Worm (Caenorhabditis elegans): Measurements from ENCODE around the gene emb-27.

emb-27 gene

DNA sequence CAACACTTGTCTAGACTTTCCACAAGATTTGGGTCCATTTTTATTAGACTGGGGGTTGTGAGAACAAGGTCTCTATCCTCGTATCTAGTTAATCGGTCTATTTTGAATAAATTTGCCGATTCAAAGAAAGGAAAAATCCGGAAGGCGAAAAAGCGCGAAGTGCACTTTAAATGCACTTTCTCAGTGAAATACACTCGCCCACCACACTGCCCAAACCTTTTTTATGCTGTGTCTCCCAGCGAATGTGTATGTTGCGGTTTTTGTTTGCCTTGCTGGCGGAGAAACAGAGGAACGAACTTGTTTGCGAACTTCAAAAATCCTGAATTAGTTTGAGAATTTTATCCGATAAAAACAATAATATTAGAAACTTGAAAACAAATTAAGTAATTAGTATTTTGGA is 31.2 kb downstream of the emb-27 start:
- no peak for TF ChIP-seq cnd-1 (tag; optimal IDR thresholded peaks at IDR 0.05)
- no peak for TF ChIP-seq unc-62 (GFP tag; optimal IDR thresholded peaks at IDR 0.05)
- no peak for TF ChIP-seq blmp-1 (tag; optimal IDR thresholded peaks at IDR 0.05)
- no peak for TF ChIP-seq ceh-43 (GFP tag; optimal IDR thresholded peaks at IDR 0.05)

DNA sequence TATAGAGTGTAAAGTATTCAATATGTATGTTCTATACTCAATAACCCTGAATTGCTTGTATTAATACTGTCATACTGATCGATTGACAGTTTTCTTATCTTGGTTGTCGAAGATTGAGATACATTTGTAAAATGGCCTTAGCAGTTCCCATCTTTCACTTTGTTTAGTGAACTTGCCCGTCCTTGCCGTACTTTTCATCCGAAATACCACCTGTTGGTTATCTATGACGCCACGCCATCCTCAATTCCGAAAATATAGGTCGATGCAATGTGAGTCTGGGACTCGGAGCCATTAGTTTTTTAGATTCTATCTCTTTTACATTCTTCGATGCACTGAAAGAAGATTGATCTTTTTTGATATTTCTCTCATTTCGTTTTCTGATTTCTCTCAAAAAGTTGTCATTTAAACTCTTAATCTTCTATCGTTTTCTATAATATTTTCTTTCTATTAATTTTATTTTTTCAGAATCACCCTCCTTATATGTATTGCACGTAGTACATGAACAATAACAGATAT is 32.4 kb downstream of the emb-27 start, which contains the start of gene ulp-4:
Gene ulp-4, plus strand, starts transcription at position 466 of the 516 bp plus-strand sequence.
- TF ChIP-seq hlh-1 (tag; optimal IDR thresholded peaks at IDR 0.05) (peak; percentile 16), nhr-2 (tag; optimal IDR thresholded peaks at IDR 0.05) (no peak), ceh-39 (tag; optimal IDR thresholded peaks at IDR 0.05) (no peak)

DNA sequence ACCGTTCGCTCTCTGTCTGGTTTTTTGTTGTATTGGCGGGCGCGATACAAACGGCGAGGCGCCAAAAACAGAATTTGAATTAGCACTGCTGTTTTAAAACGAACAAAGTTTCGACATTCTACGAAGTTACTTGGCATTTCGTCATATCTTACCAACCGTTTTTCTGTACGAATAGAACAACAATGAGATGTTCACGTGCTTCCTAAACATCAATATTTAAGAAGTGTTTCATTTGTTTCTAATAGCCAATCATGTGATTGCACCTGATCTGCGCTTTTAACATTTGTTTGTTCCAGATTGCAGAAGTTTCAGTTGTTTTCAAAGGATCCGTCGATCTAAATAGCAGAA is 33.0 kb downstream of the emb-27 start:
- TF ChIP-seq blmp-1 (tag; optimal IDR thresholded peaks at IDR 0.05), result no peak
- TF ChIP-seq M03D4.4 (tag; optimal IDR thresholded peaks at IDR 0.05), result no peak
- TF ChIP-seq nhr-76 (tag; optimal IDR thresholded peaks at IDR 0.05), result no peak
- no peak for TF ChIP-seq flh-1 (GFP tag; optimal IDR thresholded peaks at IDR 0.05)
- TF ChIP-seq mls-2 (tag; optimal IDR thresholded peaks at IDR 0.05), result no peak
- no peak for TF ChIP-seq sem-2 (GFP tag; optimal IDR thresholded peaks at IDR 0.05)
- no peak for TF ChIP-seq pha-4 (tag; optimal IDR thresholded peaks at IDR 0.05)
- no peak for TF ChIP-seq ham-2 (GFP tag; optimal IDR thresholded peaks at IDR 0.05)
- no peak for TF ChIP-seq bed-3 (GFP tag; optimal IDR thresholded peaks at IDR 0.05)
- no peak for TF ChIP-seq tbx-8 (GFP tag; optimal IDR thresholded peaks at IDR 0.05)

DNA sequence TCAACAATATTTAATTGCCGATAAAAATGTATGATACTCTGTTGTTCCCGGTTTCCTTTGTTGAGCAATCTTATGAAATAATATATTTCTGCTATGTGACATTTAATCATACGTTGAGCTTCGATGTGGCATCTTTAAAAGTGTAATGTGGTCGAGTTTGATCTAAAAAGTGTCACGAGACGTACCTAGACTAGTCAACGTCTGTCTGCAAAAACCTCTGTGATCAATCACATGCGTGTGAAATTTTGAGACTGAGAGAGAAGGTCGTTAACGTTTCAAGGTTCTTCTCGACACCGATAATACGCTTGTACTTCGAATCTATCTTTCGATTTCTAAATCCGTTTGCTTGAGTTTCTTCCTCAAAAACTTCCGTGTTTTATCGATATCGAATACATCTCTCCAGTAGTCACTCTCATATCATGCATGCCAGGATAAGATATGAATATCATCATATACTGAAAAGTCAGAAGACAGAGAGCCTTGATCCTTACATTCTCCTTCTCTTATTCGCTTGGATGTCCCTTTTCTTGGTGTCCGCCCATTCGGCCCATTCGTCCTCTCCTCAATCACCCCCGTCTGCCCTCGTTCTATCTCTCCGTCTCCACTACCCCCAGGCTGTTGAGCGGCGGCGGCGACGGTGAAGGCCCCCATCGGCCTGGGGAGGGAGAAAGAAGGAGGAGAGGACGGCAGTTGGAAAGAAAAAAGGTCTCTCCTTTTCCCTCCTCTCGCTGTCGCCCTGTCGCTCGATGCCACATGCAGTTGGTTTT is 33.5 kb downstream of the emb-27 start:
- TF ChIP-seq ceh-43 (GFP tag; optimal IDR thresholded peaks at IDR 0.05) (no peak), unc-39 (tag; optimal IDR thresholded peaks at IDR 0.05) (no peak), zip-8 (tag; optimal IDR thresholded peaks at IDR 0.05) (no peak), ceh-39 (tag; optimal IDR thresholded peaks at IDR 0.05) (no peak), cnd-1 (tag; optimal IDR thresholded peaks at IDR 0.05) (peak; percentile 16), nhr-237 (tag; optimal IDR thresholded peaks at IDR 0.05) (no peak), nhr-28 (tag; optimal IDR thresholded peaks at IDR 0.05) (no peak), ceh-83 (GFP tag; optimal IDR thresholded peaks at IDR 0.05) (no peak), ham-2 (GFP tag; optimal IDR thresholded peaks at IDR 0.05) (peak; percentile 66), M03D4.4 (tag; optimal IDR thresholded peaks at IDR 0.05) (peak; percentile 46), sem-2 (GFP tag; optimal IDR thresholded peaks at IDR 0.05) (peak; percentile 34), ztf-11 (tag; optimal IDR thresholded peaks at IDR 0.05) (no peak), elt-3 (tag; optimal IDR thresholded peaks at IDR 0.05) (no peak), snpc-4 (tag; optimal IDR thresholded peaks at IDR 0.05) (no peak), lin-13 (tag; optimal IDR thresholded peaks at IDR 0.05) (no peak), mep-1 (tag; optimal IDR thresholded peaks at IDR 0.05) (peak; percentile 61), unc-120 (tag; optimal IDR thresholded peaks at IDR 0.05; ENCODE audit: poor library complexity, severe bottlenecking) (peak; percentile 89), hlh-1 (tag; optimal IDR thresholded peaks at IDR 0.05) (peak; percentile 22), mls-2 (tag; optimal IDR thresholded peaks at IDR 0.05) (peak; percentile 66), nhr-12 (tag; optimal IDR thresholded peaks at IDR 0.05) (no peak), mab-5 (tag; optimal IDR thresholded peaks at IDR 0.05) (no peak), nhr-2 (tag; optimal IDR thresholded peaks at IDR 0.05) (no peak), flh-1 (GFP tag; optimal IDR thresholded peaks at IDR 0.05) (no peak), unc-62 (GFP tag; optimal IDR thresholded peaks at IDR 0.05) (no peak), tbx-8 (GFP tag; optimal IDR thresholded peaks at IDR 0.05) (peak; percentile 22), lsy-2 (tag; optimal IDR thresholded peaks at IDR 0.05) (peak; percentile 17), lin-32 (GFP tag; optimal IDR thresholded peaks at IDR 0.05) (peak; percentile 9), drap-1 (GFP tag; optimal IDR thresholded peaks at IDR 0.05) (peak; percentile 51), bed-3 (GFP tag; optimal IDR thresholded peaks at IDR 0.05) (no peak), nhr-76 (tag; optimal IDR thresholded peaks at IDR 0.05) (no peak), elt-1 (tag; optimal IDR thresholded peaks at IDR 0.05; ENCODE audit: borderline replicate concordance, insufficient read depth) (no peak), sptf-1 (tag; optimal IDR thresholded peaks at IDR 0.05) (peak; percentile 71), pha-4 (tag; optimal IDR thresholded peaks at IDR 0.05) (no peak), ces-1 (GFP tag; optimal IDR thresholded peaks at IDR 0.05) (no peak), blmp-1 (tag; optimal IDR thresholded peaks at IDR 0.05) (no peak)
